Fruit fly (Drosophila melanogaster) whole organism, embryonic: ENCODE results near the gene CG4942.

ENCODE experiments used
- Aef1 ChIP-seq: fragments of 200-800 bp; sonication (Bioruptor generic); IDR thresholded peaks from 3 replicates; pipeline ENCODE4 v1.3.6; 2022; ENCODE audit warnings: missing biosample characterization, missing genetic modification characterization
- Atf3 ChIP-seq: fragments of 200-800 bp; sonication (Bioruptor generic); optimal IDR thresholded peaks from 3 replicates; lab custom pipeline; 2016; ENCODE audit warnings: missing biosample characterization, missing genetic modification characterization
- BEAF-32 ChIP-seq: fragments of 200-800 bp; sonication (Bioruptor generic); optimal IDR thresholded peaks from 3 replicates; lab custom pipeline; 2017; ENCODE audit warnings: missing biosample characterization, missing genetic modification characterization, mild to moderate bottlenecking, moderate library complexity, missing genetic modification reagents
- BtbVII ChIP-seq: fragments of 200-800 bp; sonication (Bioruptor generic); optimal IDR thresholded peaks from 3 replicates; lab custom pipeline; 2017; ENCODE audit warnings: missing biosample characterization, mild to moderate bottlenecking, missing genetic modification characterization
- CG10274 ChIP-seq: fragments of 200-800 bp; sonication (Bioruptor generic); optimal IDR thresholded peaks from 3 replicates; lab custom pipeline; 2017; ENCODE audit warnings: missing biosample characterization, mild to moderate bottlenecking, missing genetic modification characterization
- CG11723 ChIP-seq: fragments of 200-800 bp; sonication (Bioruptor generic); optimal IDR thresholded peaks from 2 replicates; lab custom pipeline; 2017; ENCODE audit warnings: missing biosample characterization, mild to moderate bottlenecking, missing genetic modification characterization
- CG12391 ChIP-seq: fragments of 200-800 bp; sonication (Bioruptor generic); optimal IDR thresholded peaks from 3 replicates; lab custom pipeline; 2018; ENCODE audit warnings: missing biosample characterization, mild to moderate bottlenecking, missing genetic modification characterization, moderate library complexity
- CG12769 ChIP-seq: fragments of 200-800 bp; sonication (Bioruptor generic); optimal IDR thresholded peaks from 2 replicates; lab custom pipeline; 2019; ENCODE audit warnings: missing biosample characterization, mild to moderate bottlenecking, missing genetic modification characterization, moderate library complexity
- CG14965 ChIP-seq: fragments of 200-800 bp; sonication (Bioruptor generic); optimal IDR thresholded peaks from 2 replicates; lab custom pipeline; 2016; ENCODE audit warnings: missing biosample characterization, missing genetic modification characterization, borderline replicate concordance
- CG15011 ChIP-seq: fragments of 200-800 bp; sonication (Bioruptor generic); optimal IDR thresholded peaks from 3 replicates; lab custom pipeline; 2018; ENCODE audit warnings: missing biosample characterization, mild to moderate bottlenecking, missing genetic modification characterization
- CG15479 ChIP-seq: fragments of 200-800 bp; sonication (Bioruptor generic); optimal IDR thresholded peaks from 3 replicates; lab custom pipeline; 2019; ENCODE audit warnings: missing biosample characterization, mild to moderate bottlenecking, missing genetic modification characterization, moderate library complexity
- CG15696 ChIP-seq: fragments of 200-800 bp; sonication (Bioruptor generic); optimal IDR thresholded peaks from 2 replicates; lab custom pipeline; 2019; ENCODE audit warnings: missing biosample characterization, mild to moderate bottlenecking, missing genetic modification characterization, moderate library complexity
- CG17359 ChIP-seq: fragments of 200-800 bp; sonication (Bioruptor generic); optimal IDR thresholded peaks from 3 replicates; lab custom pipeline; 2018; ENCODE audit warnings: missing biosample characterization, mild to moderate bottlenecking, missing genetic modification characterization, moderate library complexity
- CG1832 ChIP-seq: fragments of 200-800 bp; sonication (Bioruptor generic); optimal IDR thresholded peaks from 2 replicates; lab custom pipeline; 2017; ENCODE audit warnings: missing biosample characterization, mild to moderate bottlenecking, missing genetic modification characterization, inconsistent platforms
- CG18764 ChIP-seq: fragments of 200-800 bp; sonication (Bioruptor generic); optimal IDR thresholded peaks from 3 replicates; lab custom pipeline; 2016; ENCODE audit warnings: missing biosample characterization, missing genetic modification characterization
- CG2202 ChIP-seq: fragments of 200-800 bp; sonication (Bioruptor generic); optimal IDR thresholded peaks from 2 replicates; lab custom pipeline; 2018; ENCODE audit warnings: missing biosample characterization, mild to moderate bottlenecking, missing genetic modification characterization
- CG2889 ChIP-seq: fragments of 200-800 bp; sonication (Bioruptor generic); IDR thresholded peaks from 3 replicates; pipeline ENCODE4 v1.3.6; 2022; ENCODE audit warnings: missing biosample characterization, missing genetic modification characterization
- CG32772 ChIP-seq: fragments of 200-800 bp; sonication (Bioruptor generic); IDR thresholded peaks from 2 replicates; pipeline ENCODE4 v1.3.6; 2022; ENCODE audit warnings: missing biosample characterization, missing genetic modification characterization
- CG6175 ChIP-seq: fragments of 200-800 bp; sonication (Bioruptor generic); IDR thresholded peaks from 3 replicates; pipeline ENCODE4 v1.3.6; 2022; ENCODE audit warnings: missing biosample characterization, missing genetic modification characterization
- CG6689 ChIP-seq: fragments of 200-800 bp; sonication (Bioruptor generic); IDR thresholded peaks from 2 replicates; pipeline ENCODE4 v1.3.6; 2022; ENCODE audit warnings: missing biosample characterization, missing genetic modification characterization
- CG7745 ChIP-seq: fragments of 200-800 bp; sonication (Bioruptor generic); optimal IDR thresholded peaks from 2 replicates; lab custom pipeline; 2018; ENCODE audit warnings: missing biosample characterization, mild to moderate bottlenecking, missing genetic modification characterization, moderate library complexity
- CG8924 ChIP-seq: fragments of 200-800 bp; optimal IDR thresholded peaks from 3 replicates; lab custom pipeline; 2019; ENCODE audit warnings: missing biosample characterization, mild to moderate bottlenecking, missing genetic modification characterization, moderate library complexity
- CG8944 ChIP-seq: fragments of 200-800 bp; sonication (Bioruptor generic); optimal IDR thresholded peaks from 3 replicates; lab custom pipeline; 2016; ENCODE audit warnings: missing biosample characterization, missing genetic modification characterization
- CG9727 ChIP-seq: fragments of 200-800 bp; sonication (Bioruptor generic); optimal IDR thresholded peaks from 3 replicates; lab custom pipeline; 2017; ENCODE audit warnings: missing biosample characterization, mild to moderate bottlenecking, missing genetic modification characterization
- CHES-1-like ChIP-seq: fragments of 200-800 bp; sonication (Bioruptor generic); optimal IDR thresholded peaks from 2 replicates; lab custom pipeline; 2016; ENCODE audit warnings: missing biosample characterization, missing genetic modification characterization
- D19B ChIP-seq: fragments of 200-800 bp; sonication (Bioruptor generic); optimal IDR thresholded peaks from 2 replicates; lab custom pipeline; 2017; ENCODE audit warnings: missing biosample characterization, mild to moderate bottlenecking, missing genetic modification characterization
- Ets97D ChIP-seq: fragments of 200-800 bp; sonication (Bioruptor generic); optimal IDR thresholded peaks from 3 replicates; lab custom pipeline; 2016; ENCODE audit warnings: missing biosample characterization, missing genetic modification characterization
- Gug ChIP-seq: fragments of 200-800 bp; sonication (Bioruptor generic); IDR thresholded peaks from 4 replicates; pipeline ENCODE4 v1.3.6; 2022; ENCODE audit warnings: missing biosample characterization, missing genetic modification characterization
- HmgZ ChIP-seq: fragments of 200-800 bp; sonication (Bioruptor generic); optimal IDR thresholded peaks from 2 replicates; lab custom pipeline; 2018; ENCODE audit warnings: missing biosample characterization, mild to moderate bottlenecking, missing genetic modification characterization
- Hr3 ChIP-seq: fragments of 200-800 bp; sonication (Bioruptor generic); optimal IDR thresholded peaks from 3 replicates; lab custom pipeline; 2016; ENCODE audit warnings: missing biosample characterization, missing genetic modification characterization
- Jarid2 ChIP-seq: fragments of 200-800 bp; sonication (Bioruptor generic); optimal IDR thresholded peaks from 3 replicates; lab custom pipeline; 2017; ENCODE audit warnings: mild to moderate bottlenecking, missing biosample characterization, missing genetic modification reagents, missing genetic modification characterization
- NC2β ChIP-seq: fragments of 200-800 bp; sonication (Bioruptor generic); optimal IDR thresholded peaks from 2 replicates; lab custom pipeline; 2016; ENCODE audit warnings: missing biosample characterization, missing genetic modification characterization
- Oaz ChIP-seq: fragments of 200-800 bp; sonication (Bioruptor generic); IDR thresholded peaks from 2 replicates; pipeline ENCODE4 v1.3.6; 2022; ENCODE audit warnings: missing biosample characterization, missing genetic modification characterization
- Ptx1 ChIP-seq: fragments of 200-800 bp; sonication (Bioruptor generic); IDR thresholded peaks from 2 replicates; pipeline ENCODE4 v1.3.6; 2022; ENCODE audit warnings: missing biosample characterization, missing genetic modification characterization
- ase ChIP-seq: fragments of 200-800 bp; sonication (Bioruptor generic); IDR thresholded peaks from 3 replicates; pipeline ENCODE4 v1.3.6; 2022; ENCODE audit warnings: missing biosample characterization, missing genetic modification characterization
- chm ChIP-seq: fragments of 200-800 bp; sonication (Bioruptor generic); IDR thresholded peaks from 2 replicates; pipeline ENCODE4 v1.3.6; 2022; ENCODE audit warnings: missing biosample characterization, missing genetic modification characterization
- ci ChIP-seq: fragments of 200-800 bp; sonication (Bioruptor generic); IDR thresholded peaks from 3 replicates; pipeline ENCODE4 v1.3.6; 2022; ENCODE audit warnings: missing biosample characterization, missing genetic modification characterization
- corto ChIP-seq: fragments of 200-800 bp; sonication (Bioruptor generic); optimal IDR thresholded peaks from 2 replicates; lab custom pipeline; 2016; ENCODE audit warnings: missing biosample characterization, mild to moderate bottlenecking, missing genetic modification characterization, moderate library complexity
- crol ChIP-seq: fragments of 200-800 bp; sonication (Bioruptor generic); IDR thresholded peaks from 2 replicates; pipeline ENCODE4 v1.3.6; 2022; ENCODE audit warnings: missing biosample characterization, missing genetic modification characterization
- dm ChIP-seq: fragments of 200-800 bp; sonication (Bioruptor generic); optimal IDR thresholded peaks from 3 replicates; lab custom pipeline; 2016; ENCODE audit warnings: missing biosample characterization, missing genetic modification characterization
- ewg ChIP-seq: fragments of 200-800 bp; sonication (Bioruptor generic); optimal IDR thresholded peaks from 3 replicates; lab custom pipeline; 2017; ENCODE audit warnings: mild to moderate bottlenecking, missing biosample characterization, missing genetic modification reagents, missing genetic modification characterization
- ind ChIP-seq: fragments of 200-800 bp; sonication (Bioruptor generic); optimal IDR thresholded peaks from 3 replicates; lab custom pipeline; 2016; ENCODE audit warnings: missing biosample characterization, missing genetic modification characterization
- luna ChIP-seq: fragments of 200-800 bp; sonication (Bioruptor generic); optimal IDR thresholded peaks from 2 replicates; lab custom pipeline; 2016; ENCODE audit warnings: missing biosample characterization, missing genetic modification characterization
- mam ChIP-seq: fragments of 200-800 bp; sonication (Bioruptor generic); optimal IDR thresholded peaks from 3 replicates; lab custom pipeline; 2016; ENCODE audit warnings: missing biosample characterization, missing genetic modification characterization
- nerfin-1 ChIP-seq: fragments of 200-800 bp; sonication (Bioruptor generic); optimal IDR thresholded peaks from 3 replicates; lab custom pipeline; 2019; ENCODE audit warnings: missing biosample characterization, mild to moderate bottlenecking, missing genetic modification characterization, moderate library complexity
- otp ChIP-seq: fragments of 200-800 bp; sonication (Bioruptor generic); IDR thresholded peaks from 3 replicates; pipeline ENCODE4, ENCODE4 v1.3.6; 2022; ENCODE audit warnings: missing biosample characterization, missing genetic modification characterization
- ranshi ChIP-seq: fragments of 200-800 bp; sonication (Bioruptor generic); IDR thresholded peaks from 2 replicates; pipeline ENCODE4 v1.3.6; 2022; ENCODE audit warnings: missing biosample characterization, missing genetic modification characterization
- sens-2 ChIP-seq: fragments of 200-800 bp; sonication (Bioruptor generic); IDR thresholded peaks from 2 replicates; pipeline ENCODE4 v1.3.6; 2022; ENCODE audit warnings: missing biosample characterization, missing genetic modification characterization
- slbo ChIP-seq: fragments of 200-800 bp; sonication (Bioruptor generic); IDR thresholded peaks from 2 replicates; pipeline ENCODE4 v1.3.6; 2022; ENCODE audit warnings: missing biosample characterization, missing genetic modification characterization
- z ChIP-seq: fragments of 200-800 bp; sonication (Bioruptor generic); IDR thresholded peaks from 3 replicates; pipeline ENCODE4 v1.3.6; 2022; ENCODE audit warnings: missing biosample characterization, missing genetic modification characterization

CG4942 gene

DNA sequence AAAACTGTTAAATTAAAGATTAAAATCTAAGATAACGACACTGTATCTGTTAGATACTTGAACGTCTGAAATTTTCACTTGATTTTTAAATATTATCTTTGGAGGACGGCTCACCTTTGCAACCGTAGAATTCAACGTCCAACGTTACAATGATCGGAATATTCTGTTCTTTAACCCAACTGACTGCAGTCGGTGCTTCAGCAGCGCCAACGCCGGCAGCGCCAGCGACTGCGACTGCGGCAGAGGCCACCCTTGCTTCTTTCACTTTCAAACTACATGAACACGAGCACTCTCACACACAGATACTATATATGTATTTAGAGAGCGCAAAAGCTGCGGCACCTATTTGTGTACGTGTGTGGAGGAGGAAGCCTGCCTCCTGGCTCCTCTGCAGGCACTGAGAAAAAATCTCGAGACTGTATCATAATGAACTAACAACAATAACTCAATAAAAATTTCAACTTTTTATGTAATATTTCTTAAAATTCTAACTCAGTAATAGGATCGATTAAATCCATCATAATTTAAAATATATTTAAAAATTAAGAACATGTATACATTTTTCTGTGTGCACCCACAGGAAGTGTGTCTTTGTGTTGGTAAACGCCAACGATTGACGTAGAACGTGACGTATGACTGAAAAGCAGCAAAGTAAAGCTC lies 15.3 kb upstream of the CG4942 start (continued):
- TF ChIP-seq CG8924 (tag; lab: Kevin White, UChicago) (peak; percentile 96), ase (peak; percentile 76; the same call in 1 of the 3 replicates), Atf3 (GFP tag; lab: Kevin White, UChicago) (no peak), HmgZ (peak; percentile 94), ewg (GFP tag; lab: Kevin White, UChicago) (peak; percentile 81), CG9727 (GFP tag; lab: Kevin White, UChicago) (peak; percentile 93), CG15011 (GFP tag; lab: Kevin White, UChicago) (peak; percentile 83), slbo (peak; percentile 95), CG15696 (peak; percentile 71), CG12391 (tag; lab: Kevin White, UChicago) (peak; percentile 95), CG7745 (tag; lab: Kevin White, UChicago) (no peak), ci (peak; percentile 92), CG12769 (tag; lab: Kevin White, UChicago) (peak; percentile 87), Aef1 (GFP tag; lab: Robert Waterston, UW) (peak; percentile 85), Gug (GFP tag; lab: Robert Waterston, UW) (peak; percentile 72), Jarid2 (GFP tag; lab: Kevin White, UChicago) (peak; percentile 59), mam (GFP tag; lab: Kevin White, UChicago) (peak; percentile 61), dm (GFP tag; lab: Kevin White, UChicago) (peak; percentile 32), sens-2 (GFP tag; lab: Robert Waterston, UW) (peak; percentile 60; the same call in 1 of the 2 replicates), CG14965 (GFP tag; lab: Kevin White, UChicago) (no peak), CHES-1-like (GFP tag; lab: Kevin White, UChicago) (peak; percentile 30), luna (GFP tag; lab: Kevin White, UChicago) (no peak), CG11723 (GFP tag; lab: Kevin White, UChicago) (peak; percentile 80), Hr3 (GFP tag; lab: Kevin White, UChicago) (peak; percentile 88), CG6689 (GFP tag; lab: Robert Waterston, UW) (peak; percentile 88), Oaz (GFP tag; lab: Robert Waterston, UW) (peak; percentile 73), BEAF-32 (no peak), nerfin-1 (tag; lab: Kevin White, UChicago) (peak; percentile 86), CG17359 (tag; lab: Kevin White, UChicago) (peak; percentile 91), z (GFP tag; lab: Robert Waterston, UW) (no peak), D19B (GFP tag; lab: Kevin White, UChicago) (peak; percentile 66), Ptx1 (GFP tag; lab: Robert Waterston, UW) (peak; percentile 89), corto (GFP tag; lab: Kevin White, UChicago) (peak; percentile 96), CG8944 (GFP tag; lab: Kevin White, UChicago) (peak; percentile 51), CG2889 (peak; percentile 78), BtbVII (GFP tag; lab: Kevin White, UChicago) (peak; percentile 89), CG6175 (GFP tag; lab: Robert Waterston, UW) (peak; percentile 75; the same call in 1 of the 3 replicates), Ets97D (GFP tag; lab: Kevin White, UChicago) (peak; percentile 3), crol (GFP tag; lab: Robert Waterston, UW) (0 out of 2 replicates have a peak, but pooled peaks have one; percentile 30), ranshi (GFP tag; lab: Robert Waterston, UW) (peak; percentile 93), CG2202 (tag; lab: Kevin White, UChicago) (peak; percentile 76), CG10274 (GFP tag; lab: Kevin White, UChicago) (peak; percentile 62), otp (peak; percentile 70; the same call in 2 of the 3 replicates), ind (GFP tag; lab: Kevin White, UChicago) (peak; percentile 87), NC2β (peak; percentile 30), CG15479 (GFP tag; lab: Kevin White, UChicago) (no peak), CG1832 (GFP tag; lab: Kevin White, UChicago) (no peak), chm (peak; percentile 65; the same call in 1 of the 2 replicates), CG18764 (peak; percentile 74), CG32772 (peak; percentile 90)
